Worm (Caenorhabditis elegans) whole organism, L1 larva: ENCODE results near the gene fndc-1.

Experiments
- C34B4.2 ChIP-seq: sonication (generic microtip); optimal IDR thresholded peaks from 2 replicates; lab custom pipeline; 2017; ENCODE audit warnings: mild to moderate bottlenecking, missing genetic modification characterization, missing compliant biosample characterization
- aly-2 ChIP-seq: fragments of 150-350 bp; optimal IDR thresholded peaks from 2 replicates; lab custom pipeline; 2014; ENCODE audit warnings: missing biosample characterization, missing genetic modification characterization
- ces-1 ChIP-seq: fragments of 150-350 bp; optimal IDR thresholded peaks from 2 replicates; lab custom pipeline; 2014; ENCODE audit warnings: missing biosample characterization, missing genetic modification reagents, missing genetic modification characterization
- dpl-1 ChIP-seq, 3 experiments: fragments of 150-350 bp in 2 of 3; sonication (generic microtip) in 1 of 3; optimal IDR thresholded peaks; 2 replicates each; lab custom pipeline; 2014 to 2017; ENCODE audit warnings: missing biosample characterization in 3 of 3, missing genetic modification characterization in 3 of 3, missing genetic modification reagents in 3 of 3
- fkh-10 ChIP-seq: sonication (generic microtip); optimal IDR thresholded peaks from 2 replicates; lab custom pipeline; 2017; ENCODE audit warnings: missing biosample characterization, missing genetic modification reagents, missing genetic modification characterization
- lin-39 ChIP-seq: fragments of 150-350 bp; optimal IDR thresholded peaks from 2 replicates; lab custom pipeline; 2014; ENCODE audit warnings: missing biosample characterization, missing genetic modification reagents, missing genetic modification characterization
- nhr-12 ChIP-seq: sonication (generic microtip); optimal IDR thresholded peaks from 2 replicates; lab custom pipeline; 2017; ENCODE audit warnings: missing biosample characterization, missing genetic modification characterization
- nhr-20 ChIP-seq: sonication (generic microtip); optimal IDR thresholded peaks from 2 replicates; lab custom pipeline; 2016; ENCODE audit warnings: mild to moderate bottlenecking, missing genetic modification characterization, missing compliant biosample characterization
- nhr-237 ChIP-seq: fragments of 150-350 bp; optimal IDR thresholded peaks from 2 replicates; lab custom pipeline; 2014; ENCODE audit warnings: missing biosample characterization, missing genetic modification characterization
- nhr-28 ChIP-seq: fragments of 150-350 bp; optimal IDR thresholded peaks from 2 replicates; lab custom pipeline; 2014; ENCODE audit warnings: missing biosample characterization, missing genetic modification characterization
- nhr-76 ChIP-seq: sonication (generic microtip); optimal IDR thresholded peaks from 2 replicates; lab custom pipeline; 2017; ENCODE audit warnings: missing biosample characterization, missing genetic modification characterization
- pqm-1 ChIP-seq: sonication (generic microtip); optimal IDR thresholded peaks from 3 replicates; lab custom pipeline; 2017; ENCODE audit warnings: missing biosample characterization, missing genetic modification characterization
- ztf-4 ChIP-seq: fragments of 150-350 bp; optimal IDR thresholded peaks from 2 replicates; lab custom pipeline; 2014; ENCODE audit warnings: missing biosample characterization, missing genetic modification characterization

ce11 chrII:11281177-11281576 is 44.1 kb upstream of the fndc-1 start:
- TF ChIP-seq fkh-10 (GFP tag; lab: Kevin White, UChicago) (no peak), lin-39 (no peak), nhr-12 (tag; lab: Kevin White, UChicago) (no peak), C34B4.2 (tag; lab: Kevin White, UChicago) (no peak), nhr-28 (tag; lab: Kevin White, UChicago) (no peak), dpl-1 (GFP tag; optimal IDR thresholded peaks at IDR 0.05; lab: Kevin White, UChicago) (no peak), nhr-20 (no peak), nhr-237 (tag; lab: Kevin White, UChicago) (no peak), nhr-76 (tag; lab: Kevin White, UChicago) (no peak), ztf-4 (tag; lab: Kevin White, UChicago) (no peak), ces-1 (GFP tag; lab: Kevin White, UChicago) (no peak), pqm-1 (tag; lab: Kevin White, UChicago) (no peak), aly-2 (tag; lab: Kevin White, UChicago) (no peak)
